Worm (Caenorhabditis elegans): ENCODE measurements around the gene chil-19.

chil-19 gene

DNA sequence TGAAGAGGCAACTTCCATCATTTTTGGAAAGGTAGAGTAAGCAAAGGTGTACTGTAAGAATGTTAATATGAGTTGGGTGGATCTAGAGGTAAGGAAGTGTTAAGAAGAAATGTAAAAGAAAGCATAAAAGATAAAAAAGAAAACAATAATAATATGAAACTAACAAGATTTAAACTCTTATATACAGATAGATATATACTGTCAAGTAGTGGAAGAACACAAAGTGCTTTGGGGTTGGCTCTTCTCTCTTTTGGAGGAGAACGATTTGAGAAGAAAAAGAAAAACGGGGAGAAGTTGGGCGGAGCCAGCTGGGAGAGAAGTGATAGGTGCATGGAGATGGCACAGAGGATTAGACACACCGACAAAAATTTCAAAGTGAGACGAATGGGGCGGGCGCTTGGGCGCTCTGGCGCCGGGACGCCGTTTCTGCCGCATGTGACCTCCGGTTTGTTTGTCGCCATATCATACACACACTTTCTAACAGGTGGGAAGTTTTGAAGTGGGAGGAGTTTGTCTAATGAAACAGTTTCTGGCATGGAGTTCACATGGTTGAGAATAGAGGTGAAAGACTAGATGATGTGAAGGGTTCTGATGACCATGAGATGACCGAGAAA lies 33.2 kb upstream of the chil-19 start, which contains the start of gene T19H5.4:
TSS of gene T19H5.4 (minus strand) at position 51 of the 614 bp plus-strand sequence.
- TF ChIP-seq med-1 (GFP tag; optimal IDR thresholded peaks at IDR 0.05; ENCODE audit: insufficient read depth) (no peak), tab-1 (GFP tag; IDR thresholded peaks at IDR 0.05) (no peak), T22C8.4 (GFP tag; IDR thresholded peaks at IDR 0.05) (no peak), klf-2 (GFP tag; conservative IDR thresholded peaks at IDR 0.05) (no peak)

DNA sequence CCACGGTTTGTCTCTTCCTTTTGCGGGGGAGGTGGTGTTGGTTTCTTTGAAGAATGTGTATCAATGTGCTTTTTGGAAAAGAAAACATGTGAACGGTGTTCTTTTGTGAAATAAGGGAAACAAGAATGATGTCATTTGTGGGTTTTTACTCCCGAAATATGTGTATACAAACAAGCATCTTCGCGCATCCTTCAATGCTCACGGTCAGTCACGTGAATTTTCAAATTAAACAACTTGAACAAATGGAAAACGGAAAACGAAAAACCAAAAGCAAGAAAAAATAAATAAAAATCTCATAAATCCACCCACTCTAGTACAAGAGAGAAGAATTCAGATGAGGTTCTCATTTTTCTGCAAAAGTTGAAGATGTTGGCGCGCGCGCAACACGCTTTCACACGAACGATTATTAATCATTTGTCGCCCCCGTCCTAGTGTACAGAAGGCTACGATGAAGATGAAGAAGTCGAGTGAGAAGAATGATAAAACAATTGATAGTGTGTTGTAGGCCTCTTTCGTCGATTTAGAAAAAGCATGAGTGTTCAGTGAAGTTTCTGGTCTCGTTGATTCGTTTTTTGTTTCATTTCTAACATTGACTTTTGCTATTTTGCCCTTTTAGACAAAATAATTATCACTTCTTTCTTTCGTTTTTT lies 31.0 kb upstream of the chil-19 start:
- TF ChIP-seq tab-1 (GFP tag; IDR thresholded peaks at IDR 0.05) (no peak), T22C8.4 (GFP tag; IDR thresholded peaks at IDR 0.05) (no peak), ztf-29 (GFP tag; IDR thresholded peaks at IDR 0.05) (no peak), flt-1 (GFP tag; IDR thresholded peaks at IDR 0.05) (no peak), ref-1 (GFP tag; conservative IDR thresholded peaks at IDR 0.05) (no peak), cog-1 (tag; optimal IDR thresholded peaks at IDR 0.05) (no peak), klf-2 (GFP tag; conservative IDR thresholded peaks at IDR 0.05) (no peak), ztf-23 (GFP tag; IDR thresholded peaks at IDR 0.05) (no peak), med-1 (GFP tag; optimal IDR thresholded peaks at IDR 0.05; ENCODE audit: insufficient read depth) (no peak)

DNA sequence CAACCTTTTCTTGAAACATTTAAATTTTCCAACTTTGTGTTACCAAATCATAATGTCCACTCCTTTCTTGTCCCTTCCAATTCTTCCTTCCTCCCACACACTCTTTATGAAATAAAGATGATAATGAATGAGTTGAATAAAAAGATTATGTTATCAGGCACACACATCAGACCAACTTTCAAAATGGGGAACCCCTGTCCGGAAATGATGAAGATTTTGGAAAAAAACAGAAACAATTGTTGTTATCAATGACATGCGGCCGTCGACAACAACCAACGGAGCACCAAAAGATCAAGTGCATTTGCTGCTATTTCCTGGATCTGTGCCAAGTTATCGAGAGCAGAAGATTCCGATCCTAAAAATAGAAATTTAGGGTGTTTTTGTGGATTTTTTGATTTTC lies 29.1 kb upstream of the chil-19 start:
- TF ChIP-seq cog-1 (tag; optimal IDR thresholded peaks at IDR 0.05) (no peak), tab-1 (GFP tag; IDR thresholded peaks at IDR 0.05) (no peak), ztf-29 (GFP tag; IDR thresholded peaks at IDR 0.05) (no peak)

DNA sequence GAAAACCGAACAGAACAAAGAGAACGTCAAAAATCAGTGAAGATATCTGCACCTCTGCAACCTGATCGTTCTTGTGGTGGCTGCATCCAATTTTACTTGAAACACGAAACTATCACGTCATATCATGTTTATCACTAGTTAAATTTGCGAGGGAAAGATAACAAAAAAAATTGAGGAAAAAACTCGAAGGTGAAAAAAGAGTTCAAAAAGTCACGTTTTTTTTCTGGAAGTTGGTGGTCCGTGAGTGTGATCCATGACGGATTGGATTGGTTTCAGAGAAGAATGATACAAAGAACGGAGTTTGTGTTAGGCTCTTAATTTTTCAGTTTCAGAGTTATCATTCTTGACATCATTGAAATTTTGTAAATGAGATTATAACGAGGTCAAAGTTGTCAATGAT lies 28.3 kb upstream of the chil-19 start:
- TF ChIP-seq ref-1 (GFP tag; conservative IDR thresholded peaks at IDR 0.05) (no peak), tab-1 (GFP tag; IDR thresholded peaks at IDR 0.05) (no peak), ztf-23 (GFP tag; IDR thresholded peaks at IDR 0.05) (no peak), T22C8.4 (GFP tag; IDR thresholded peaks at IDR 0.05) (no peak), flt-1 (GFP tag; IDR thresholded peaks at IDR 0.05) (no peak), klf-2 (GFP tag; conservative IDR thresholded peaks at IDR 0.05) (no peak), med-1 (GFP tag; optimal IDR thresholded peaks at IDR 0.05; ENCODE audit: insufficient read depth) (no peak), ztf-29 (GFP tag; IDR thresholded peaks at IDR 0.05) (no peak), cog-1 (tag; optimal IDR thresholded peaks at IDR 0.05) (no peak)

DNA sequence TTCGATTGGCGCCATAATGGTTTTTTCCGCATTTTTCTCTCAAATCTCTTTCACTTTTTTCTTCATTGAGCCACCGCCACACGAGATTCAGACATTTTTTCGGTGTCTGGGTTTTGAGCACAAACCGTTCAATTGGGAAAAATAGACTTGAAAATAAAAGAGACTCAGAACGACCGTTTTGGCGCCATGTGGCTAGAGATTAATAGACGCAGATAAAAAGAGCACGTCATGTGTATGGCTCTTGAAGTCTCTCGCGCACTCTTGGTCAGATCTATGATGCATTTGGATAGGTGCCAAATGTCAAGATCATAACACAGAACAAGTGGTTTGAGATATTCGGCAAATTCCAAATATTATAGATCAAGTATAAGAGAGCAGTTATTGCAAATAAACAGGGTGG lies 27.2 kb upstream of the chil-19 start:
- TF ChIP-seq ztf-23 (GFP tag; IDR thresholded peaks at IDR 0.05), result no peak
- TF ChIP-seq klf-2 (GFP tag; conservative IDR thresholded peaks at IDR 0.05), result no peak
- no peak for TF ChIP-seq tab-1 (GFP tag; IDR thresholded peaks at IDR 0.05)
- TF ChIP-seq T22C8.4 (GFP tag; IDR thresholded peaks at IDR 0.05), result no peak
- TF ChIP-seq ztf-29 (GFP tag; IDR thresholded peaks at IDR 0.05), result no peak
- TF ChIP-seq cog-1 (tag; optimal IDR thresholded peaks at IDR 0.05), result no peak

DNA sequence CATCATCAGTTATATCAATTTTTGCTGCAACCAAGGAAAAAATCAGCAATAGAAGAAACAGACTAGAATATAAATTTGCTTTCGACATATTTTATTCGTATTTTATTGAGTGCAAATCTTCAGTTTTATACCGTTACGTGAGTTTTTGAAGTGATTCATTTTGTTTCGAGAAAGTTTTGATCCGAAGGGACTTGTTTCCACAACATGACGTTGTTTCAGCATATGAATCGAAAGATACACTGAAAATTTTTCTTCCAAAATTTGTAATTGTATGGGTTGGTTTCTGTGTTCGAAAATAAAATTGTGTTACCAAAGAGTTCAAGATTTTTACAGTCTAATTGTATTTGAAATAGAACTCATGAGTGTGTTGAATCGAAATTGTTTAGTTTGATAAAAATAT lies 25.8 kb upstream of the chil-19 start, which contains the start of gene T19H5.7:
TSS of gene T19H5.7 (minus strand) at position 101 of the 400 bp plus-strand sequence.
- TF ChIP-seq T22C8.4 (GFP tag; IDR thresholded peaks at IDR 0.05), result no peak
- no peak for TF ChIP-seq klf-2 (GFP tag; conservative IDR thresholded peaks at IDR 0.05)
- no peak for TF ChIP-seq cog-1 (tag; optimal IDR thresholded peaks at IDR 0.05)
- TF ChIP-seq flt-1 (GFP tag; IDR thresholded peaks at IDR 0.05), result no peak
- no peak for TF ChIP-seq med-1 (GFP tag; optimal IDR thresholded peaks at IDR 0.05; ENCODE audit: insufficient read depth)
- TF ChIP-seq ztf-23 (GFP tag; IDR thresholded peaks at IDR 0.05), result no peak
- no peak for TF ChIP-seq ztf-29 (GFP tag; IDR thresholded peaks at IDR 0.05)
- TF ChIP-seq tab-1 (GFP tag; IDR thresholded peaks at IDR 0.05), result no peak
- TF ChIP-seq ref-1 (GFP tag; conservative IDR thresholded peaks at IDR 0.05), result no peak

DNA sequence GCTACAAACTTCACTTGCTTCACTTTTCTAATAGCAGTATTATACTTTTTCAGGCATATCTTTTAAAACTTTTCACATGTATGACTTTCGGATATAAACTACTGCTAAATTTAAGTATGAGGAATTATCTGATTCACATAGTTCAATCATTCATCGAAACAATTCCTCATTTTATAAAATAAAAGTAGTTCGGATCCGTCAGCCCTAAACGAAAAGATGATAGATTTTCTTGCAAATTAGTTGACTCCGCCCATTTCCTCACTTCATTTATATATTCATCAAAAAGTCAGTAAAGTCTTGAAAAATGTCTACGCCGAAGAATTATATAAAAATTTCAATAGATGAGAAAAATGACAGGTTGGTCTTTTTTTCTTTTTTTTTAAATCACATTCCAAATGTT lies 23.4 kb upstream of the chil-19 start, which contains the start of gene chil-27:
TSS of gene chil-27 (plus strand) at position 301 of the 400 bp plus-strand sequence.
- TF ChIP-seq ztf-23 (GFP tag; IDR thresholded peaks at IDR 0.05) (no peak), klf-2 (GFP tag; conservative IDR thresholded peaks at IDR 0.05) (no peak), ref-1 (GFP tag; conservative IDR thresholded peaks at IDR 0.05) (no peak), flt-1 (GFP tag; IDR thresholded peaks at IDR 0.05) (no peak), T22C8.4 (GFP tag; IDR thresholded peaks at IDR 0.05) (no peak), tab-1 (GFP tag; IDR thresholded peaks at IDR 0.05) (no peak), med-1 (GFP tag; optimal IDR thresholded peaks at IDR 0.05; ENCODE audit: insufficient read depth) (no peak), cog-1 (tag; optimal IDR thresholded peaks at IDR 0.05) (no peak), ztf-29 (GFP tag; IDR thresholded peaks at IDR 0.05) (no peak)

DNA sequence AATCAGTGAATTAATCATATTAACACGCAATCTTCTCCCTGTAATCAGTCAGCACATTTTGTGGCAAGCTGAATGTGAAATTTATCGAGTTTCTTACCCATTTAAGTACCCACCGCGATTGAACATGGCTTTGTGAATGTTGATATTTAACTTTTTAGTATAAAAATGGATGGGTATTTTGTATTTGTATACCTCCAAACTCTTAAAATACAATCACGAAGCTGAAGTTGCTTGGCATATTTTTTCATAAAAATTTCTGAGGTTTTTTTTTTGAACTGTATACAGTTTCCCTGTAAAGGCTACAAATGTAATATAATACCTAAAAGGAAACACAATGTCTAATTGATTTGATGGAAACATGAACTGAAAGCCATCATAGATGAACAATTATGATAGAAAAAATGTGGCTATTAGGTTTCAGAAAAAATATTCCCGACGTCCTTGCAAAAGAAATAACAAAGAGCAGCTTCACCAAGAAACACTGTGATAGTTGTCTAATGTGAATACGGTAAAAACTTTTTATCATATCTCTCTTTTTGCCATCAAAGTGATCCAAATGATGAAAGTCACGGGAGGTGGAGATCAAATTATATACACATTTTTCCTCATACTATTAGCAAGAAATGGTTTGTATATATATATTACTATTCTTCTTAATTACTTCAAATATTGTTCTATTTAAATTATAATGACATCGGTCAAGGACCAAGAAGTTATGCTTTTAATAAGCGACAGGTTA lies 20.3 kb upstream of the chil-19 start, which contains the start of the genes chil-25 and chil-26:
TSS of gene chil-25 (minus strand) at position 101 of the 739 bp plus-strand sequence.
TSS of gene chil-26 (plus strand) at position 689 of the 739 bp plus-strand sequence.
- TF ChIP-seq ztf-23 (GFP tag; IDR thresholded peaks at IDR 0.05) (no peak), tab-1 (GFP tag; IDR thresholded peaks at IDR 0.05) (no peak), med-1 (GFP tag; optimal IDR thresholded peaks at IDR 0.05; ENCODE audit: insufficient read depth) (no peak), ztf-29 (GFP tag; IDR thresholded peaks at IDR 0.05) (no peak), klf-2 (GFP tag; conservative IDR thresholded peaks at IDR 0.05) (no peak), flt-1 (GFP tag; IDR thresholded peaks at IDR 0.05) (no peak), cog-1 (tag; optimal IDR thresholded peaks at IDR 0.05) (no peak), T22C8.4 (GFP tag; IDR thresholded peaks at IDR 0.05) (no peak), ref-1 (GFP tag; conservative IDR thresholded peaks at IDR 0.05) (no peak)

DNA sequence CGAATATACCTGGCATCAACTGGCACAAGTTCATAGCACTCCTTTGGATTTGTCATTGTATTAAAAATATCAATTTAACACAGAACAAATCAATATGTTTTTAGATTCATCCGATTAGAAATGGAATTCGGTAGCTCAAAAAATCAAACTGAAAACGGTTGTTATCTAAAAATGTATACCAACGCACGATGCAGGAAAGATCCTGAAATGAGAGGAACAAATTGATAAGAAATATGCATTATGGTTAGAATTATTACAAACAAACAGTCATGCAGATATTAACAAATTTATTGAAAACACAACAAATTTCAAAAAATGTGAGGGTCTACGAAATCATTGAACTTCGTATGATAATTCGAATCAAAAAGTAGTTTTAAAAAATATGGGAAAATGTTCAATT lies 15.8 kb upstream of the chil-19 start, which contains the start of gene T19H5.6:
TSS of gene T19H5.6 (minus strand) at position 195 of the 400 bp plus-strand sequence.
- TF ChIP-seq ztf-29 (GFP tag; IDR thresholded peaks at IDR 0.05) (no peak), tab-1 (GFP tag; IDR thresholded peaks at IDR 0.05) (no peak), T22C8.4 (GFP tag; IDR thresholded peaks at IDR 0.05) (no peak), med-1 (GFP tag; optimal IDR thresholded peaks at IDR 0.05; ENCODE audit: insufficient read depth) (no peak), flt-1 (GFP tag; IDR thresholded peaks at IDR 0.05) (no peak), cog-1 (tag; optimal IDR thresholded peaks at IDR 0.05) (no peak), ref-1 (GFP tag; conservative IDR thresholded peaks at IDR 0.05) (no peak), ztf-23 (GFP tag; IDR thresholded peaks at IDR 0.05) (no peak), klf-2 (GFP tag; conservative IDR thresholded peaks at IDR 0.05) (no peak)

All from whole organism, midembryonic.